2 worm cellular contexts compared by ENCODE assay signal in genomic region chrIV:14609774-14610173, ce11.
TF ChIP-seq lines count a peak whose summit lies in the region.

No protein-coding gene starts in this region.

TF ChIP-seq in whole organism, L1 larva, 84 proteins besides CTCF, POLR2A, EP300 and RAD21 (continued from another document):
- TF ChIP-seq efl-3 (GFP tag; optimal IDR thresholded peaks at IDR 0.05; lab: Kevin White, UChicago) (no peak), elt-3 (tag; optimal IDR thresholded peaks at IDR 0.05; lab: Kevin White, UChicago) (peak in 1 of 6 experiments; percentile 22), lin-14 (GFP tag; optimal IDR thresholded peaks at IDR 0.05; lab: Kevin White, UChicago) (peak; percentile 24), nhr-76 (tag; optimal IDR thresholded peaks at IDR 0.05; lab: Kevin White, UChicago) (no peak)

TF ChIP-seq in whole organism, L4 larva, 104 proteins besides CTCF, POLR2A, EP300 and RAD21 (continued from another document):
- TF ChIP-seq ceh-44 (GFP tag; IDR thresholded peaks at IDR 0.05; lab: Robert Waterston, UW) (no peak), pha-4 (GFP tag; IDR thresholded peaks at IDR 0.05; lab: Robert Waterston, UW) (no peak), pha-4 (tag; optimal IDR thresholded peaks at IDR 0.05; lab: Kevin White, UChicago) (no peak), lin-1 (GFP tag; IDR thresholded peaks at IDR 0.05; lab: Robert Waterston, UW) (no peak), daf-12 (tag; optimal IDR thresholded peaks at IDR 0.05; lab: Kevin White, UChicago) (no peak), snpc-1.2 (GFP tag; IDR thresholded peaks at IDR 0.05; lab: Robert Waterston, UW) (no peak), nhr-48 (tag; optimal IDR thresholded peaks at IDR 0.05; lab: Kevin White, UChicago) (peak; percentile 37), madf-9 (GFP tag; conservative IDR thresholded peaks at IDR 0.05; lab: Robert Waterston, UW) (no peak), lir-3 (tag; optimal IDR thresholded peaks at IDR 0.05; lab: Kevin White, UChicago) (no peak), nhr-237 (tag; optimal IDR thresholded peaks at IDR 0.05; lab: Kevin White, UChicago) (no peak), nhr-77 (tag; optimal IDR thresholded peaks at IDR 0.05; lab: Kevin White, UChicago) (peak; percentile 85), nhr-41 (GFP tag; IDR thresholded peaks at IDR 0.05; lab: Robert Waterston, UW) (no peak), spr-1 (tag; optimal IDR thresholded peaks at IDR 0.05; lab: Kevin White, UChicago) (no peak), unc-130 (GFP tag; optimal IDR thresholded peaks at IDR 0.05; lab: Kevin White, UChicago) (no peak), dmd-6 (GFP tag; IDR thresholded peaks at IDR 0.05; lab: Robert Waterston, UW) (peak; percentile 90), Y5F2A.4 (GFP tag; optimal IDR thresholded peaks at IDR 0.05; lab: Kevin White, UChicago) (no peak), skn-1 (tag; optimal IDR thresholded peaks at IDR 0.05; lab: Kevin White, UChicago) (no peak), ztf-7 (tag; optimal IDR thresholded peaks at IDR 0.05; lab: Kevin White, UChicago) (peak; percentile 14), hlh-11 (tag; optimal IDR thresholded peaks at IDR 0.05; lab: Kevin White, UChicago) (peak; percentile 60), ceh-62 (tag; optimal IDR thresholded peaks at IDR 0.05; lab: Kevin White, UChicago) (no peak), ces-1 (GFP tag; optimal IDR thresholded peaks at IDR 0.05; lab: Kevin White, UChicago) (no peak), ctbp-1 (GFP tag; IDR thresholded peaks at IDR 0.05; lab: Robert Waterston, UW) (no peak), tra-1 (GFP tag; IDR thresholded peaks at IDR 0.05; lab: Robert Waterston, UW) (no peak), mep-1 (tag; optimal IDR thresholded peaks at IDR 0.05; lab: Kevin White, UChicago) (peak; percentile 36), mdl-1 (tag; optimal IDR thresholded peaks at IDR 0.05; lab: Kevin White, UChicago) (peak in 1 of 2 experiments; percentile 75), Y105C5A.15 (GFP tag; IDR thresholded peaks at IDR 0.05; lab: Robert Waterston, UW) (no peak), lin-38 (GFP tag; IDR thresholded peaks at IDR 0.05; lab: Robert Waterston, UW) (no peak), nhr-25 (tag; optimal IDR thresholded peaks at IDR 0.05; lab: Kevin White, UChicago; ENCODE audit: borderline replicate concordance, insufficient read depth) (no peak), hif-1 (tag; optimal IDR thresholded peaks at IDR 0.05; lab: Kevin White, UChicago) (no peak), ceh-82 (tag; optimal IDR thresholded peaks at IDR 0.05; lab: Kevin White, UChicago) (no peak), nhr-6 (tag; optimal IDR thresholded peaks at IDR 0.05; lab: Kevin White, UChicago) (no peak), nhr-102 (tag; optimal IDR thresholded peaks at IDR 0.05; lab: Kevin White, UChicago) (no peak), ztf-11 (tag; optimal IDR thresholded peaks at IDR 0.05; lab: Kevin White, UChicago) (no peak), fos-1 (tag; optimal IDR thresholded peaks at IDR 0.05; lab: Kevin White, UChicago) (no peak), sdz-12 (GFP tag; optimal IDR thresholded peaks at IDR 0.05; lab: Kevin White, UChicago) (no peak), spr-3 (GFP tag; optimal IDR thresholded peaks at IDR 0.05; lab: Kevin White, UChicago) (no peak), set-16 (GFP tag; IDR thresholded peaks at IDR 0.05; lab: Robert Waterston, UW) (no peak), ZK546.5 (tag; optimal IDR thresholded peaks at IDR 0.05; lab: Kevin White, UChicago) (no peak), dpl-1 (GFP tag; optimal IDR thresholded peaks at IDR 0.05; lab: Kevin White, UChicago) (no peak), cey-2 (tag; optimal IDR thresholded peaks at IDR 0.05; lab: Kevin White, UChicago; ENCODE audit: borderline replicate concordance, insufficient read depth) (no peak), hmg-1.1 (GFP tag; IDR thresholded peaks at IDR 0.05; lab: Robert Waterston, UW) (no peak), php-3 (GFP tag; IDR thresholded peaks at IDR 0.05; lab: Robert Waterston, UW) (peak; percentile 62; the same call in 1 of the 2 replicates), daf-8 (GFP tag; IDR thresholded peaks at IDR 0.05; lab: Robert Waterston, UW) (no peak), nhr-42 (GFP tag; IDR thresholded peaks at IDR 0.05; lab: Robert Waterston, UW) (no peak), lin-39 (tag; optimal IDR thresholded peaks at IDR 0.05; lab: Kevin White, UChicago) (no peak), nhr-11 (tag; optimal IDR thresholded peaks at IDR 0.05; lab: Kevin White, UChicago) (no peak), fkh-10 (GFP tag; optimal IDR thresholded peaks at IDR 0.05; lab: Kevin White, UChicago) (no peak), zfp-2 (tag; optimal IDR thresholded peaks at IDR 0.05; lab: Kevin White, UChicago) (no peak), dmd-9 (GFP tag; IDR thresholded peaks at IDR 0.05; lab: Robert Waterston, UW) (no peak), lsy-2 (tag; optimal IDR thresholded peaks at IDR 0.05; lab: Kevin White, UChicago) (peak in 1 of 2 experiments; percentile 37), tag-97 (GFP tag; IDR thresholded peaks at IDR 0.05; lab: Robert Waterston, UW) (no peak), egl-27 (tag; optimal IDR thresholded peaks at IDR 0.05; lab: Kevin White, UChicago) (no peak), snpc-4 (tag; optimal IDR thresholded peaks at IDR 0.05; lab: Kevin White, UChicago) (no peak), T26A8.4 (GFP tag; IDR thresholded peaks at IDR 0.05; lab: Robert Waterston, UW) (no peak), ceh-32 (tag; optimal IDR thresholded peaks at IDR 0.05; lab: Kevin White, UChicago; ENCODE audit: poor library complexity) (no peak), lin-15B (tag; optimal IDR thresholded peaks at IDR 0.05; lab: Kevin White, UChicago) (no peak), aha-1 (tag; lab: Kevin White, UChicago) (peak; percentile 83), unc-39 (tag; optimal IDR thresholded peaks at IDR 0.05; lab: Kevin White, UChicago) (no peak), unc-62 (GFP tag; optimal IDR thresholded peaks at IDR 0.05 in 1 of 2; lab: Kevin White, UChicago) (no peak), unc-62 (tag; optimal IDR thresholded peaks at IDR 0.05; lab: Kevin White, UChicago) (no peak), nhr-76 (tag; optimal IDR thresholded peaks at IDR 0.05; lab: Kevin White, UChicago) (no peak), nhr-111 (GFP tag; optimal IDR thresholded peaks at IDR 0.05; lab: Kevin White, UChicago) (no peak), saeg-2 (GFP tag; IDR thresholded peaks at IDR 0.05; lab: Robert Waterston, UW) (no peak), nhr-10 (tag; optimal IDR thresholded peaks at IDR 0.05; lab: Kevin White, UChicago) (no peak), Y48G9A.11 (GFP tag; IDR thresholded peaks at IDR 0.05; lab: Robert Waterston, UW) (no peak), zfp-3 (GFP tag; conservative IDR thresholded peaks at IDR 0.05; lab: Robert Waterston, UW) (no peak), dve-1 (tag; optimal IDR thresholded peaks at IDR 0.05; lab: Kevin White, UChicago; ENCODE audit: insufficient read depth) (peak; percentile 80), Y75B8A.6 (GFP tag; IDR thresholded peaks at IDR 0.05; lab: Robert Waterston, UW) (no peak), hlh-30 (tag; optimal IDR thresholded peaks at IDR 0.05; lab: Kevin White, UChicago; ENCODE audit: insufficient read depth) (peak; percentile 94), F49E8.2 (tag; optimal IDR thresholded peaks at IDR 0.05; lab: Kevin White, UChicago; ENCODE audit: borderline replicate concordance) (no peak), ama-1 (optimal IDR thresholded peaks at IDR 0.05; lab: Kevin White, UChicago) (no peak), gei-8 (GFP tag; optimal IDR thresholded peaks at IDR 0.05; lab: Kevin White, UChicago) (no peak), ZK337.2 (GFP tag; IDR thresholded peaks at IDR 0.05; lab: Robert Waterston, UW) (no peak), attf-4 (tag; optimal IDR thresholded peaks at IDR 0.05; lab: Kevin White, UChicago) (no peak), pqm-1 (tag; optimal IDR thresholded peaks at IDR 0.05; lab: Kevin White, UChicago) (peak; percentile 12), egl-43 (GFP tag; IDR thresholded peaks at IDR 0.05; lab: Robert Waterston, UW) (no peak), zip-2 (tag; optimal IDR thresholded peaks at IDR 0.05; lab: Kevin White, UChicago) (no peak), lin-29 (GFP tag; IDR thresholded peaks at IDR 0.05; lab: Robert Waterston, UW) (no peak), T20F7.1 (GFP tag; optimal IDR thresholded peaks at IDR 0.05; lab: Kevin White, UChicago) (no peak), vab-7 (GFP tag; IDR thresholded peaks at IDR 0.05; lab: Robert Waterston, UW) (no peak), lin-13 (GFP tag; optimal IDR thresholded peaks at IDR 0.05; lab: Kevin White, UChicago) (no peak), daf-16 (GFP tag; optimal IDR thresholded peaks at IDR 0.05; lab: Kevin White, UChicago) (no peak), daf-16 (tag; optimal IDR thresholded peaks at IDR 0.05; lab: Kevin White, UChicago) (peak; percentile 71), madf-5 (GFP tag; IDR thresholded peaks at IDR 0.05; lab: Robert Waterston, UW) (no peak), mes-2 (tag; optimal IDR thresholded peaks at IDR 0.05; lab: Kevin White, UChicago; ENCODE audit: poor library complexity, severe bottlenecking) (no peak)
